Worm (Caenorhabditis elegans): ENCODE measurements around the gene C07A12.2.

Gene C07A12.2

ce11 chrX:4587934-4588333 lies 43.3 kb downstream of the C07A12.2 start (continued):
- TF ChIP-seq elt-2 (tag; optimal IDR thresholded peaks at IDR 0.05) (no peak), alr-1 (tag; optimal IDR thresholded peaks at IDR 0.05; ENCODE audit: borderline replicate concordance) (no peak), nhr-12 (tag; optimal IDR thresholded peaks at IDR 0.05) (no peak), irx-1 (tag; optimal IDR thresholded peaks at IDR 0.05) (peak; percentile 44), egl-27 (tag; optimal IDR thresholded peaks at IDR 0.05) (no peak), lin-39 (tag; optimal IDR thresholded peaks at IDR 0.05) (peak; percentile 5), lir-3 (tag; optimal IDR thresholded peaks at IDR 0.05; ENCODE audit: poor library complexity) (no peak), fkh-10 (GFP tag; optimal IDR thresholded peaks at IDR 0.05) (no peak), ceh-63 (GFP tag; optimal IDR thresholded peaks at IDR 0.05) (no peak), nhr-19 (GFP tag; conservative IDR thresholded peaks at IDR 0.05) (no peak; the same call in 1 of the 2 replicates), pag-3 (tag; optimal IDR thresholded peaks at IDR 0.05; ENCODE audit: borderline replicate concordance, insufficient read depth) (no peak), ets-5 (GFP tag; IDR thresholded peaks at IDR 0.05) (no peak), nhr-28 (tag; optimal IDR thresholded peaks at IDR 0.05) (no peak), unc-98 (GFP tag; IDR thresholded peaks at IDR 0.05) (no peak), nhr-47 (tag; optimal IDR thresholded peaks at IDR 0.05) (peak; percentile 54), nhr-90 (tag; optimal IDR thresholded peaks at IDR 0.05; ENCODE audit: poor library complexity) (peak; percentile 4), ceh-88 (GFP tag; IDR thresholded peaks at IDR 0.05) (no peak), pqm-1 (tag; optimal IDR thresholded peaks at IDR 0.05) (no peak), efl-3 (GFP tag; optimal IDR thresholded peaks at IDR 0.05) (no peak), mdl-1 (tag; optimal IDR thresholded peaks at IDR 0.05) (peak in 1 of 2 experiments; percentile 14), unc-86 (tag; optimal IDR thresholded peaks at IDR 0.05) (no peak), xbp-1 (tag; optimal IDR thresholded peaks at IDR 0.05) (peak; percentile 66), snpc-4 (tag; optimal IDR thresholded peaks at IDR 0.05) (peak; percentile 2), sup-37 (GFP tag; optimal IDR thresholded peaks at IDR 0.05) (no peak), nhr-85 (tag) (no peak), Y116A8C.19 (tag; optimal IDR thresholded peaks at IDR 0.05; ENCODE audit: borderline replicate concordance) (no peak), ztf-4 (tag; optimal IDR thresholded peaks at IDR 0.05) (no peak), F16B12.6 (tag; optimal IDR thresholded peaks at IDR 0.05) (no peak), egl-13 (tag; optimal IDR thresholded peaks at IDR 0.05) (no peak), lin-15B (tag; optimal IDR thresholded peaks at IDR 0.05) (no peak), isw-1 (GFP tag; IDR thresholded peaks at IDR 0.05) (no peak), nhr-237 (tag; optimal IDR thresholded peaks at IDR 0.05) (no peak), rnt-1 (tag; optimal IDR thresholded peaks at IDR 0.05) (peak; percentile 45), hpl-2 (GFP tag; optimal IDR thresholded peaks at IDR 0.05) (no peak), fos-1 (tag; optimal IDR thresholded peaks at IDR 0.05) (no peak), ceh-82 (tag; optimal IDR thresholded peaks at IDR 0.05) (peak in 1 of 3 experiments; percentile 8), dpl-1 (GFP tag; optimal IDR thresholded peaks at IDR 0.05) (peak; percentile 38 to 61 (median 55)), mef-2 (tag; optimal IDR thresholded peaks at IDR 0.05) (no peak), nhr-77 (tag; optimal IDR thresholded peaks at IDR 0.05) (no peak), unc-30 (tag; optimal IDR thresholded peaks at IDR 0.05) (no peak), ces-1 (GFP tag; optimal IDR thresholded peaks at IDR 0.05) (no peak)

DNA sequence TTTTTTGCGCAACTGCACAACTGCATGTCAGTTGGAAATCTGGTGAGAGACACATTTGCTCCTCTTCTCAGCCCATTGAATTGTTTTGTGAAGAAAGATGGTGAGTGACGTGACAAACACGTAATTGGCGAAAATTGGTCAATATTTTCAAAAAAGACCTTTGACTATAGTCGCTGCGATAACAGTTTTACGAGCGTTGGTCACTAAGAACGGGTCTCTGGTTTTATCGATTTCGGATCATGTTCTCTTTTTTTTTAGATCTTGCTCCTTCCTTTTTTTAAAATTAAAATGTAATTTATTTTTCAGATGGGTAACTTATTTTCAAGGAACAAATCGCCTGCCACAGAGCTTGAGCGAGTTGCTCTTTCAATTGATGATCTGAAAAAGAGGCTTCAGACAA lies 43.8 kb downstream of the C07A12.2 start, which contains the start of gene lnp-1:
Gene lnp-1 (plus strand): TSS at position 301 of the 400 bp plus-strand sequence.
- TF ChIP-seq nhr-84 (tag; optimal IDR thresholded peaks at IDR 0.05) (no peak), swsn-7 (tag; optimal IDR thresholded peaks at IDR 0.05) (no peak), mef-2 (tag; optimal IDR thresholded peaks at IDR 0.05) (no peak), fkh-4 (tag; optimal IDR thresholded peaks at IDR 0.05; ENCODE audit: borderline replicate concordance) (no peak), skn-1 (tag; optimal IDR thresholded peaks at IDR 0.05) (no peak), ztf-11 (tag; optimal IDR thresholded peaks at IDR 0.05) (no peak), fkh-10 (GFP tag; optimal IDR thresholded peaks at IDR 0.05) (no peak), grh-1 (GFP tag; IDR thresholded peaks at IDR 0.05) (no peak), lin-14 (GFP tag; optimal IDR thresholded peaks at IDR 0.05) (no peak), hlh-4 (tag; optimal IDR thresholded peaks at IDR 0.05) (no peak), nhr-11 (tag; optimal IDR thresholded peaks at IDR 0.05) (no peak), mdl-1 (tag; optimal IDR thresholded peaks at IDR 0.05) (no peak), nhr-71 (tag; optimal IDR thresholded peaks at IDR 0.05) (no peak)
